Worm (Caenorhabditis elegans) whole organism, midembryonic: ENCODE data around the gene sdz-11.

Experiments
- T22C8.4 ChIP-seq: fragments of 200-800 bp; sonication (Bioruptor generic); IDR thresholded peaks from 2 replicates; pipeline ENCODE4 v1.3.6; 2022; ENCODE audit warnings: missing genetic modification characterization, missing compliant biosample characterization
- cog-1 ChIP-seq: sonication (generic microtip); optimal IDR thresholded peaks from 2 replicates; lab custom pipeline; 2016; ENCODE audit warnings: missing genetic modification characterization, missing compliant biosample characterization
- flt-1 ChIP-seq: fragments of 200-800 bp; sonication (Bioruptor generic); IDR thresholded peaks from 2 replicates; pipeline ENCODE4 v1.3.6; 2022; ENCODE audit warnings: missing genetic modification characterization, missing compliant biosample characterization
- klf-2 ChIP-seq: fragments of 200-800 bp; sonication (Bioruptor generic); conservative IDR thresholded peaks from 2 replicates; pipeline ENCODE4 v1.3.6; 2022; ENCODE audit warnings: missing genetic modification reagents, missing genetic modification characterization, missing compliant biosample characterization
- med-1 ChIP-seq: sonication (generic microtip); optimal IDR thresholded peaks from 2 replicates; lab custom pipeline; 2017; ENCODE audit warnings: missing genetic modification characterization, mild to moderate bottlenecking, missing compliant biosample characterization, antibody characterized with exemption, missing genetic modification reagents; ENCODE audit not compliant: insufficient read depth
- ref-1 ChIP-seq: fragments of 200-800 bp; sonication (Bioruptor generic); conservative IDR thresholded peaks from 2 replicates; pipeline ENCODE4 v1.3.6; 2022; ENCODE audit warnings: missing genetic modification reagents, missing genetic modification characterization, missing compliant biosample characterization
- tab-1 ChIP-seq: fragments of 200-800 bp; sonication (Bioruptor generic); IDR thresholded peaks from 2 replicates; pipeline ENCODE4 v1.3.6; 2022; ENCODE audit warnings: missing genetic modification characterization, missing compliant biosample characterization
- ztf-23 ChIP-seq: fragments of 200-800 bp; sonication (Bioruptor generic); IDR thresholded peaks from 2 replicates; pipeline ENCODE4 v1.3.6; 2022; ENCODE audit warnings: missing genetic modification reagents, missing genetic modification characterization, missing compliant biosample characterization
- ztf-29 ChIP-seq: fragments of 200-800 bp; sonication (Bioruptor generic); IDR thresholded peaks from 2 replicates; pipeline ENCODE4 v1.3.6; 2022; ENCODE audit warnings: missing genetic modification reagents, missing genetic modification characterization, missing compliant biosample characterization

sdz-11 gene

ce11 chrII:3753598-3753997 is 1.5 kb upstream of the sdz-11 start, which contains the start of gene rcd-1:
Gene rcd-1 (plus strand): TSS chrII:3753898.
- TF ChIP-seq ztf-23 (GFP tag; lab: Robert Waterston, UW) (no peak), cog-1 (no peak), ztf-29 (GFP tag; lab: Robert Waterston, UW) (no peak), tab-1 (GFP tag; lab: Robert Waterston, UW) (no peak), ref-1 (no peak), T22C8.4 (no peak), med-1 (GFP tag; lab: Kevin White, UChicago) (no peak), klf-2 (GFP tag; lab: Robert Waterston, UW) (no peak), flt-1 (GFP tag; lab: Robert Waterston, UW) (no peak)

- TF ChIP-seq T22C8.4 (no peak), ref-1 (no peak), ztf-29 (GFP tag; lab: Robert Waterston, UW) (no peak)
Observed at ce11 chrII:3750685-3751084, 1.4 kb downstream of the sdz-11 start, which contains the start of gene fbxb-91. Gene fbxb-91 (minus strand): TSS chrII:3750785.

ce11 chrII:3748719-3749118 is 3.4 kb downstream of the sdz-11 start, which contains the start of gene fbxb-90:
Gene fbxb-90 (minus strand): TSS chrII:3748819.
- TF ChIP-seq ztf-29 (GFP tag; lab: Robert Waterston, UW) (no peak), T22C8.4 (no peak), klf-2 (GFP tag; lab: Robert Waterston, UW) (no peak), ztf-23 (GFP tag; lab: Robert Waterston, UW) (no peak), ref-1 (no peak), med-1 (GFP tag; lab: Kevin White, UChicago) (no peak), cog-1 (no peak), flt-1 (GFP tag; lab: Robert Waterston, UW) (no peak), tab-1 (GFP tag; lab: Robert Waterston, UW) (no peak)

- TF ChIP-seq cog-1 (no peak), tab-1 (GFP tag; lab: Robert Waterston, UW) (no peak), ref-1 (no peak), T22C8.4 (no peak), med-1 (GFP tag; lab: Kevin White, UChicago) (no peak), flt-1 (GFP tag; lab: Robert Waterston, UW) (no peak), ztf-23 (GFP tag; lab: Robert Waterston, UW) (no peak), klf-2 (GFP tag; lab: Robert Waterston, UW) (no peak), ztf-29 (GFP tag; lab: Robert Waterston, UW) (no peak)
Observed at ce11 chrII:3747405-3747804, 4.7 kb downstream of the sdz-11 start, which contains the start of gene fbxb-92. Gene fbxb-92 (minus strand): TSS chrII:3747505.

- TF ChIP-seq T22C8.4, result no peak
- TF ChIP-seq cog-1, result no peak
- no peak for TF ChIP-seq flt-1 (GFP tag; lab: Robert Waterston, UW)
- TF ChIP-seq tab-1 (GFP tag; lab: Robert Waterston, UW), result no peak
- TF ChIP-seq ztf-23 (GFP tag; lab: Robert Waterston, UW), result no peak
- no peak for TF ChIP-seq klf-2 (GFP tag; lab: Robert Waterston, UW)
- no peak for TF ChIP-seq ztf-29 (GFP tag; lab: Robert Waterston, UW)
- no peak for TF ChIP-seq ref-1
- TF ChIP-seq med-1 (GFP tag; lab: Kevin White, UChicago), result no peak
Observed at ce11 chrII:3743684-3744200, 8.3 kb downstream of the sdz-11 start, which contains the start of gene nta-1. Gene nta-1 (minus strand): TSS chrII:3743814.

- no peak for TF ChIP-seq klf-2 (GFP tag; lab: Robert Waterston, UW)
- TF ChIP-seq ref-1, result no peak
- no peak for TF ChIP-seq med-1 (GFP tag; lab: Kevin White, UChicago)
- TF ChIP-seq ztf-29 (GFP tag; lab: Robert Waterston, UW), result no peak
Observed at ce11 chrII:3741584-3741983, 10.5 kb downstream of the sdz-11 start, which contains the start of gene F12E12.1. Gene F12E12.1 (plus strand): TSS chrII:3741884.

ce11 chrII:3739647-3740046 is 12.4 kb downstream of the sdz-11 start, which contains the start of gene F12E12.2:
Gene F12E12.2 (plus strand): TSS chrII:3739947.
- TF ChIP-seq flt-1 (GFP tag; lab: Robert Waterston, UW), result no peak
- no peak for TF ChIP-seq T22C8.4
- TF ChIP-seq med-1 (GFP tag; lab: Kevin White, UChicago), result no peak
- no peak for TF ChIP-seq ztf-29 (GFP tag; lab: Robert Waterston, UW)
- no peak for TF ChIP-seq tab-1 (GFP tag; lab: Robert Waterston, UW)
- no peak for TF ChIP-seq ref-1
- TF ChIP-seq cog-1, result no peak
- TF ChIP-seq klf-2 (GFP tag; lab: Robert Waterston, UW), result no peak
- no peak for TF ChIP-seq ztf-23 (GFP tag; lab: Robert Waterston, UW)

ce11 chrII:3736893-3737375 is 15.2 kb downstream of the sdz-11 start, which contains the start of gene F12E12.6:
Gene F12E12.6 (minus strand): TSS chrII:3736943.
- no peak for TF ChIP-seq flt-1 (GFP tag; lab: Robert Waterston, UW)
- TF ChIP-seq T22C8.4, result no peak
- no peak for TF ChIP-seq cog-1
- TF ChIP-seq ztf-29 (GFP tag; lab: Robert Waterston, UW), result no peak
- no peak for TF ChIP-seq med-1 (GFP tag; lab: Kevin White, UChicago)
- no peak for TF ChIP-seq ztf-23 (GFP tag; lab: Robert Waterston, UW)
- no peak for TF ChIP-seq klf-2 (GFP tag; lab: Robert Waterston, UW)
- TF ChIP-seq ref-1, result no peak
- no peak for TF ChIP-seq tab-1 (GFP tag; lab: Robert Waterston, UW)

- TF ChIP-seq med-1 (GFP tag; lab: Kevin White, UChicago), result no peak
- TF ChIP-seq flt-1 (GFP tag; lab: Robert Waterston, UW), result no peak
- no peak for TF ChIP-seq tab-1 (GFP tag; lab: Robert Waterston, UW)
- no peak for TF ChIP-seq ref-1
Observed at ce11 chrII:3731723-3732122, 20.4 kb downstream of the sdz-11 start, which contains the start of the genes sdz-12 and bath-31. Gene sdz-12 (minus strand): TSS chrII:3731823. Gene bath-31 (plus strand): TSS chrII:3731973.

ce11 chrII:3727996-3728395 is 24.1 kb downstream of the sdz-11 start, which contains the start of gene C46E10.8:
Gene C46E10.8 (minus strand): TSS chrII:3728096.
- TF ChIP-seq ref-1 (no peak), cog-1 (no peak), T22C8.4 (no peak), tab-1 (GFP tag; lab: Robert Waterston, UW) (no peak), flt-1 (GFP tag; lab: Robert Waterston, UW) (no peak), ztf-29 (GFP tag; lab: Robert Waterston, UW) (no peak), klf-2 (GFP tag; lab: Robert Waterston, UW) (no peak), med-1 (GFP tag; lab: Kevin White, UChicago) (no peak), ztf-23 (GFP tag; lab: Robert Waterston, UW) (no peak)
